Worm (Caenorhabditis elegans) whole organism, L1 larva: ENCODE data around the gene try-9.

Source experiments
- C16A3.4 ChIP-seq: fragments of 150-350 bp; optimal IDR thresholded peaks from 2 replicates; lab custom pipeline; 2014; ENCODE audit warnings: missing biosample characterization, missing genetic modification characterization
- ceh-82 ChIP-seq, 3 experiments: fragments of 150-350 bp in 1 of 3; sonication (generic microtip) in 2 of 3; optimal IDR thresholded peaks; 2 replicates each; lab custom pipeline; 2014 to 2017; ENCODE audit warnings: missing biosample characterization in 3 of 3, missing genetic modification characterization in 3 of 3
- nhr-90 ChIP-seq: sonication (generic microtip); optimal IDR thresholded peaks from 2 replicates; lab custom pipeline; 2016; ENCODE audit warnings: mild to moderate bottlenecking, missing genetic modification characterization, missing compliant biosample characterization; ENCODE audit not compliant: poor library complexity

- no peak for TF ChIP-seq ceh-82 (tag; optimal IDR thresholded peaks at IDR 0.05; lab: Kevin White, UChicago)
- no peak for TF ChIP-seq C16A3.4 (tag; lab: Kevin White, UChicago)
- peak; percentile 16 for TF ChIP-seq nhr-90 (tag; lab: Kevin White, UChicago)
Measured at ce11 chrII:4322871-4323270, 45.2 kb upstream of the try-9 start, which contains the start of gene H20J04.6.
